Fruit fly (Drosophila melanogaster) whole organism, embryonic: ENCODE data around the gene Gad1.

Source experiments
- Abd-B ChIP-seq: fragments of 200-800 bp; sonication (Bioruptor generic); optimal IDR thresholded peaks from 2 replicates; lab custom pipeline; 2018; ENCODE audit warnings: missing biosample characterization, mild to moderate bottlenecking, missing genetic modification characterization, moderate library complexity
- CG10209 ChIP-seq: fragments of 200-800 bp; sonication (Bioruptor generic); optimal IDR thresholded peaks from 3 replicates; lab custom pipeline; 2017; ENCODE audit warnings: missing biosample characterization, mild to moderate bottlenecking, missing genetic modification characterization, missing genetic modification reagents
- CG10959 ChIP-seq: fragments of 200-800 bp; sonication (Bioruptor generic); IDR thresholded peaks from 2 replicates; pipeline ENCODE4 v1.3.6; 2022; ENCODE audit warnings: missing biosample characterization, missing genetic modification characterization
- CG10979 ChIP-seq: fragments of 200-800 bp; sonication (Bioruptor generic); optimal IDR thresholded peaks from 2 replicates; lab custom pipeline; 2018; ENCODE audit warnings: missing biosample characterization, mild to moderate bottlenecking, missing genetic modification characterization, moderate library complexity
- CG11695 ChIP-seq: fragments of 200-800 bp; sonication (Bioruptor generic); IDR thresholded peaks from 3 replicates; pipeline ENCODE4 v1.3.6; 2022; ENCODE audit warnings: missing biosample characterization, missing genetic modification characterization
- CG13894 ChIP-seq: fragments of 200-800 bp; sonication (Bioruptor generic); optimal IDR thresholded peaks from 3 replicates; lab custom pipeline; 2018; ENCODE audit warnings: missing biosample characterization, mild to moderate bottlenecking, missing genetic modification characterization, moderate library complexity
- CG1529 ChIP-seq: fragments of 200-800 bp; sonication (Bioruptor generic); optimal IDR thresholded peaks from 3 replicates; lab custom pipeline; 2018; ENCODE audit warnings: missing biosample characterization, missing genetic modification characterization
- CG17802 ChIP-seq: fragments of 200-800 bp; sonication (Bioruptor generic); optimal IDR thresholded peaks from 2 replicates; lab custom pipeline; 2018; ENCODE audit warnings: missing biosample characterization, mild to moderate bottlenecking, missing genetic modification characterization, moderate library complexity
- CG18599 ChIP-seq: fragments of 200-800 bp; sonication (Bioruptor generic); optimal IDR thresholded peaks from 3 replicates; lab custom pipeline; 2017; ENCODE audit warnings: missing biosample characterization, missing genetic modification characterization, mild to moderate bottlenecking, moderate library complexity, missing genetic modification reagents
- CG2712 ChIP-seq: fragments of 200-800 bp; optimal IDR thresholded peaks from 3 replicates; lab custom pipeline; 2019; ENCODE audit warnings: missing biosample characterization, mild to moderate bottlenecking, missing genetic modification characterization, moderate library complexity
- CG30403 ChIP-seq: fragments of 200-800 bp; sonication (Bioruptor generic); optimal IDR thresholded peaks from 3 replicates; lab custom pipeline; 2016; ENCODE audit warnings: missing biosample characterization, missing genetic modification characterization
- CG32767 ChIP-seq: fragments of 200-800 bp; sonication (Bioruptor generic); IDR thresholded peaks from 2 replicates; pipeline ENCODE4 v1.3.6; 2022; ENCODE audit warnings: missing biosample characterization, missing genetic modification characterization
- CG33213 ChIP-seq: fragments of 200-800 bp; sonication (Bioruptor generic); optimal IDR thresholded peaks from 3 replicates; lab custom pipeline; 2016; ENCODE audit warnings: missing biosample characterization, missing genetic modification characterization
- CG33557 ChIP-seq: fragments of 200-800 bp; sonication (Bioruptor generic); optimal IDR thresholded peaks from 2 replicates; lab custom pipeline; 2019; ENCODE audit warnings: missing biosample characterization, mild to moderate bottlenecking, missing genetic modification characterization, moderate library complexity
- CG4854 ChIP-seq: fragments of 200-800 bp; sonication (Bioruptor generic); optimal IDR thresholded peaks from 2 replicates; lab custom pipeline; 2016; ENCODE audit warnings: missing biosample characterization, missing genetic modification characterization, inconsistent platforms
- CG6854 ChIP-seq: fragments of 200-800 bp; sonication (Bioruptor generic); optimal IDR thresholded peaks from 3 replicates; lab custom pipeline; 2017; ENCODE audit warnings: missing biosample characterization, mild to moderate bottlenecking, missing genetic modification characterization
- CG7357 ChIP-seq: fragments of 200-800 bp; sonication (Bioruptor generic); IDR thresholded peaks from 3 replicates; pipeline ENCODE4 v1.3.6; 2022; ENCODE audit warnings: missing biosample characterization, missing genetic modification characterization
- CG8089 ChIP-seq: fragments of 200-800 bp; sonication (Bioruptor generic); optimal IDR thresholded peaks from 3 replicates; lab custom pipeline; 2016; ENCODE audit warnings: missing biosample characterization, missing genetic modification characterization
- CG9215 ChIP-seq: fragments of 200-800 bp; sonication (Bioruptor generic); IDR thresholded peaks from 2 replicates; pipeline ENCODE4 v1.3.6; 2022; ENCODE audit warnings: missing biosample characterization, missing genetic modification characterization
- CkIIα-i1 ChIP-seq: fragments of 200-800 bp; sonication (Bioruptor generic); IDR thresholded peaks from 2 replicates; pipeline ENCODE4 v1.3.6; 2022; ENCODE audit warnings: missing biosample characterization, missing genetic modification characterization
- Deaf1 ChIP-seq: fragments of 200-800 bp; optimal IDR thresholded peaks from 3 replicates; lab custom pipeline; 2019; ENCODE audit warnings: missing biosample characterization, mild to moderate bottlenecking, missing genetic modification characterization, moderate library complexity
- Dll ChIP-seq: fragments of 200-800 bp; sonication (Bioruptor generic); IDR thresholded peaks from 4 replicates; pipeline ENCODE4 v1.3.6; 2022; ENCODE audit warnings: missing biosample characterization, missing genetic modification characterization; ENCODE audit not compliant: partially characterized antibody
- E2f1 ChIP-seq: fragments of 200-800 bp; sonication (Bioruptor generic); IDR thresholded peaks from 2 replicates; pipeline ENCODE4 v1.3.6; 2022; ENCODE audit warnings: missing biosample characterization, missing genetic modification characterization
- Hand ChIP-seq: fragments of 200-800 bp; sonication (Bioruptor generic); optimal IDR thresholded peaks from 2 replicates; lab custom pipeline; 2017; ENCODE audit warnings: mild to moderate bottlenecking, missing biosample characterization, missing genetic modification reagents, missing genetic modification characterization
- Hr78 ChIP-seq, 2 experiments: fragments of 200-800 bp in 1 of 2; fragments of >200 bp in 1 of 2; sonication (Bioruptor generic) in 1 of 2; optimal IDR thresholded peaks; 2 replicates each; lab custom pipeline; 2017 to 2019; ENCODE audit warnings: missing biosample characterization in 2 of 2, missing genetic modification characterization in 2 of 2, mild to moderate bottlenecking in 1 of 2, moderate library complexity in 1 of 2
- Lpt ChIP-seq: fragments of >200 bp; optimal IDR thresholded peaks from 2 replicates; lab custom pipeline; 2018; ENCODE audit warnings: missing biosample characterization, missing genetic modification characterization
- Nf-YB ChIP-seq: fragments of 200-800 bp; sonication (Bioruptor generic); optimal IDR thresholded peaks from 3 replicates; lab custom pipeline; 2019; ENCODE audit warnings: missing biosample characterization, mild to moderate bottlenecking, missing genetic modification characterization, moderate library complexity
- Nf-YC ChIP-seq: fragments of 200-800 bp; optimal IDR thresholded peaks from 3 replicates; lab custom pipeline; 2019; ENCODE audit warnings: missing biosample characterization, mild to moderate bottlenecking, missing genetic modification characterization, moderate library complexity
- TFAM ChIP-seq: fragments of 200-800 bp; sonication (Bioruptor generic); optimal IDR thresholded peaks from 2 replicates; lab custom pipeline; 2017; ENCODE audit warnings: missing biosample characterization, missing genetic modification characterization, inconsistent platforms
- ara ChIP-seq: fragments of 200-800 bp; sonication (Bioruptor generic); IDR thresholded peaks from 2 replicates; pipeline ENCODE4 v1.3.6; 2022; ENCODE audit warnings: missing biosample characterization, missing genetic modification characterization
- az2 ChIP-seq: fragments of 200-800 bp; sonication (Bioruptor generic); optimal IDR thresholded peaks from 3 replicates; lab custom pipeline; 2016; ENCODE audit warnings: missing biosample characterization, missing genetic modification characterization
- bowl ChIP-seq: fragments of 200-800 bp; sonication (Bioruptor generic); IDR thresholded peaks from 2 replicates; pipeline ENCODE4 v1.3.6; 2022; ENCODE audit warnings: missing biosample characterization, missing genetic modification characterization
- cas ChIP-seq: fragments of 200-800 bp; sonication (Bioruptor generic); IDR thresholded peaks from 2 replicates; pipeline ENCODE4 v1.3.6; 2022; ENCODE audit warnings: missing biosample characterization, missing genetic modification characterization
- chinmo ChIP-seq: fragments of 200-800 bp; sonication (Bioruptor generic); IDR thresholded peaks from 4 replicates; pipeline ENCODE4 v1.3.6; 2022; ENCODE audit warnings: missing biosample characterization, missing genetic modification characterization; ENCODE audit not compliant: partially characterized antibody
- corto ChIP-seq: fragments of 200-800 bp; sonication (Bioruptor generic); optimal IDR thresholded peaks from 2 replicates; lab custom pipeline; 2016; ENCODE audit warnings: missing biosample characterization, mild to moderate bottlenecking, missing genetic modification characterization, moderate library complexity
- dati ChIP-seq: fragments of 200-800 bp; sonication (Bioruptor generic); IDR thresholded peaks from 2 replicates; pipeline ENCODE4 v1.3.6; 2022; ENCODE audit warnings: missing biosample characterization, missing genetic modification characterization
- ewg ChIP-seq: fragments of 200-800 bp; sonication (Bioruptor generic); optimal IDR thresholded peaks from 3 replicates; lab custom pipeline; 2017; ENCODE audit warnings: mild to moderate bottlenecking, missing biosample characterization, missing genetic modification reagents, missing genetic modification characterization
- exex ChIP-seq: fragments of 200-800 bp; sonication (Bioruptor generic); optimal IDR thresholded peaks from 4 replicates; lab custom pipeline; 2018; ENCODE audit warnings: missing biosample characterization, mild to moderate bottlenecking, missing genetic modification characterization, moderate library complexity
- grau ChIP-seq: fragments of 200-800 bp; optimal IDR thresholded peaks from 3 replicates; lab custom pipeline; 2019; ENCODE audit warnings: missing biosample characterization, mild to moderate bottlenecking, missing genetic modification characterization, moderate library complexity
- hb ChIP-seq: fragments of 200-800 bp; sonication (Bioruptor generic); IDR thresholded peaks from 3 replicates; pipeline ENCODE4 v1.3.6; 2022; ENCODE audit warnings: missing biosample characterization, missing genetic modification characterization; ENCODE audit not compliant: partially characterized antibody
- her ChIP-seq: fragments of 200-800 bp; sonication (Bioruptor generic); optimal IDR thresholded peaks from 2 replicates; lab custom pipeline; 2016; ENCODE audit warnings: missing biosample characterization, missing genetic modification characterization
- org-1 ChIP-seq: fragments of 200-800 bp; sonication (Bioruptor generic); optimal IDR thresholded peaks from 2 replicates; lab custom pipeline; 2017; ENCODE audit warnings: missing biosample characterization, missing genetic modification characterization
- otp ChIP-seq: fragments of 200-800 bp; sonication (Bioruptor generic); IDR thresholded peaks from 3 replicates; pipeline ENCODE4, ENCODE4 v1.3.6; 2022; ENCODE audit warnings: missing biosample characterization, missing genetic modification characterization
- pita ChIP-seq: fragments of 200-800 bp; sonication (Bioruptor generic); optimal IDR thresholded peaks from 2 replicates; lab custom pipeline; 2017; ENCODE audit warnings: missing biosample characterization, mild to moderate bottlenecking, missing genetic modification characterization
- schlank ChIP-seq: fragments of 200-800 bp; sonication (Bioruptor generic); optimal IDR thresholded peaks from 2 replicates; lab custom pipeline; 2018; ENCODE audit warnings: missing biosample characterization, mild to moderate bottlenecking, missing genetic modification characterization
- shn ChIP-seq: fragments of 200-800 bp; sonication (Bioruptor generic); optimal IDR thresholded peaks from 3 replicates; lab custom pipeline; 2016; ENCODE audit warnings: missing biosample characterization, missing genetic modification characterization
- slou ChIP-seq: fragments of 200-800 bp; sonication (Bioruptor generic); optimal IDR thresholded peaks from 3 replicates; lab custom pipeline; 2016; ENCODE audit warnings: missing biosample characterization, missing genetic modification characterization
- trh ChIP-seq: fragments of 200-800 bp; sonication (Bioruptor generic); optimal IDR thresholded peaks from 2 replicates; lab custom pipeline; 2016; ENCODE audit warnings: missing biosample characterization, missing genetic modification characterization
- yki ChIP-seq: fragments of >200 bp; optimal IDR thresholded peaks from 3 replicates; lab custom pipeline; 2018

The Gad1 gene

dm6 chr3L:4108844-4109494 lies 20.4 kb upstream of the Gad1 start (continued):
- TF ChIP-seq grau: peak; percentile 97
- TF ChIP-seq Hand (GFP tag; lab: Kevin White, UChicago): peak; percentile 53
- peak; percentile 43; the same call in 1 of the 3 replicates for TF ChIP-seq otp (GFP tag; lab: Robert Waterston, UW)
- peak; percentile 56 for TF ChIP-seq ewg
- peak; percentile 20 for TF ChIP-seq slou (GFP tag; lab: Kevin White, UChicago)
- peak; percentile 83 for TF ChIP-seq CG11695 (GFP tag; lab: Robert Waterston, UW)
- TF ChIP-seq chinmo (GFP tag; lab: Robert Waterston, UW): no peak
- TF ChIP-seq E2f1 (GFP tag; lab: Robert Waterston, UW): peak; percentile 19; the same call in 1 of the 2 replicates
- TF ChIP-seq Nf-YC (tag; lab: Kevin White, UChicago): peak; percentile 48
- peak; percentile 40 for TF ChIP-seq Deaf1 (tag; lab: Kevin White, UChicago)
- no peak for TF ChIP-seq Lpt (GFP tag; lab: Kevin White, UChicago)
- TF ChIP-seq CG10209 (GFP tag; lab: Kevin White, UChicago): peak; percentile 80
- peak; percentile 18 for TF ChIP-seq shn (GFP tag; lab: Kevin White, UChicago)
- TF ChIP-seq yki (lab: Kevin White, UChicago): no peak
- TF ChIP-seq cas (GFP tag; lab: Robert Waterston, UW): 0 out of 2 replicates have a peak, but pooled peaks have one; percentile 5
- no peak for TF ChIP-seq TFAM
- peak; percentile 71 for TF ChIP-seq CG4854 (GFP tag; lab: Kevin White, UChicago)
- peak; percentile 79 for TF ChIP-seq CG30403 (GFP tag; lab: Kevin White, UChicago)
- TF ChIP-seq CG9215 (GFP tag; lab: Robert Waterston, UW): peak; percentile 67
- peak; percentile 62 for TF ChIP-seq CG1529
- TF ChIP-seq CG7357 (GFP tag; lab: Robert Waterston, UW): peak; percentile 46; the same call in 2 of the 3 replicates
- TF ChIP-seq exex (tag; lab: Kevin White, UChicago): peak; percentile 5
- TF ChIP-seq Nf-YB (GFP tag; lab: Kevin White, UChicago): peak; percentile 62
- TF ChIP-seq Hr78 (GFP tag; optimal IDR thresholded peaks at IDR 0.05; lab: Kevin White, UChicago): peak in 1 of 2 experiments; percentile 63
- TF ChIP-seq bowl (GFP tag; lab: Robert Waterston, UW): peak; percentile 47; the same call in 1 of the 2 replicates
- TF ChIP-seq CG10979 (tag; lab: Kevin White, UChicago): peak; percentile 84
- peak; percentile 59 for TF ChIP-seq CG33557 (GFP tag; lab: Kevin White, UChicago)
- no peak for TF ChIP-seq dati (GFP tag; lab: Robert Waterston, UW)
- TF ChIP-seq CG10959 (GFP tag; lab: Robert Waterston, UW): no peak
- TF ChIP-seq CG33213 (GFP tag; lab: Kevin White, UChicago): peak; percentile 63
- TF ChIP-seq pita (GFP tag; lab: Kevin White, UChicago): no peak
- peak; percentile 61 for TF ChIP-seq Abd-B (GFP tag; lab: Kevin White, UChicago)
- TF ChIP-seq CG6854 (GFP tag; lab: Kevin White, UChicago): peak; percentile 5
- TF ChIP-seq CG13894 (tag; lab: Kevin White, UChicago): peak; percentile 6
- TF ChIP-seq ara (GFP tag; lab: Robert Waterston, UW): peak; percentile 64; the same call in 1 of the 2 replicates
- TF ChIP-seq az2 (GFP tag; lab: Kevin White, UChicago): peak; percentile 76
- no peak for TF ChIP-seq hb (GFP tag; lab: Robert Waterston, UW)
- TF ChIP-seq CG18599 (GFP tag; lab: Kevin White, UChicago): peak; percentile 74
- TF ChIP-seq CG8089 (GFP tag; lab: Kevin White, UChicago): peak; percentile 34
- TF ChIP-seq org-1: peak; percentile 67
- peak; percentile 81 for TF ChIP-seq CG2712 (tag; lab: Kevin White, UChicago)
- TF ChIP-seq her (GFP tag; lab: Kevin White, UChicago): peak; percentile 18
- peak; percentile 41; the same call in 1 of the 2 replicates for TF ChIP-seq CG32767 (GFP tag; lab: Robert Waterston, UW)
- no peak for TF ChIP-seq Dll (GFP tag; lab: Robert Waterston, UW)
- TF ChIP-seq CG17802 (tag; lab: Kevin White, UChicago): no peak
- TF ChIP-seq schlank (tag; lab: Kevin White, UChicago): no peak
- no peak for TF ChIP-seq trh (GFP tag; lab: Kevin White, UChicago)
- no peak for TF ChIP-seq CkIIα-i1 (GFP tag; lab: Robert Waterston, UW)
- TF ChIP-seq corto: no peak
